Fruit fly (Drosophila melanogaster): ENCODE measurements around the gene CG11313.

Gene CG11313

DNA sequence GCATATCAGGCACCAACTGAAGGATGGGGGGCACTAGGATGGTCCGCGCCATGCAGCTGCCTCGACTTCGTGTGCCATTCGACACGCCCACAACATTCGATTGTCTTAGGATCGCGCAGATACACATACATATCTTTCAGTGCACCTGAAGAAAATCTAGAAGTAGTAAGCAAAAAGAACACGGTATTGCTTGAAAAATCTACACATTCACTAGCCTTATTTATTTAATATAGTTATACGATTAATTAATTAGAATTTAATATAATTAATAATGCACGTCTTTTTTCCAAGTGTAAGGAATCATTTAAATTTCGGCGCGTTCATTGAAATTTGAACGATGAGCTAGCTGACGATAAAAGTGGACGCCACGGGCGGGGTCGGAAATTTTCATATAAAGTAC is 3.6 kb upstream of the CG11313 start:
- TF ChIP-seq Atf3 (GFP tag; optimal IDR thresholded peaks at IDR 0.05) (no peak), Ptx1 (GFP tag; IDR thresholded peaks at IDR 0.05) (0 out of 2 replicates have a peak, but pooled peaks have one; percentile 43), CG32532 (GFP tag; IDR thresholded peaks at IDR 0.05) (no peak), Aef1 (GFP tag; IDR thresholded peaks at IDR 0.05) (no peak), nom (GFP tag; optimal IDR thresholded peaks at IDR 0.05) (no peak), Ssrp (tag; optimal IDR thresholded peaks at IDR 0.05) (peak; percentile 49), CG12659 (GFP tag; optimal IDR thresholded peaks at IDR 0.05) (no peak), dati (GFP tag; IDR thresholded peaks at IDR 0.05) (no peak), prd (optimal IDR thresholded peaks at IDR 0.05) (no peak), prd (GFP tag; IDR thresholded peaks at IDR 0.05) (peak; percentile 48; the same call in 2 of the 3 replicates), CG43689 (GFP tag; IDR thresholded peaks at IDR 0.05) (no peak), CG13775 (GFP tag; optimal IDR thresholded peaks at IDR 0.05) (peak; percentile 32), trem (tag; optimal IDR thresholded peaks at IDR 0.05) (peak; percentile 47), TFAM (GFP tag; optimal IDR thresholded peaks at IDR 0.05) (no peak), cg (GFP tag; optimal IDR thresholded peaks at IDR 0.05) (no peak), Scr (GFP tag; IDR thresholded peaks at IDR 0.05; ENCODE audit: partially characterized antibody) (no peak), disco-r (GFP tag; optimal IDR thresholded peaks at IDR 0.05) (no peak), btn (GFP tag; optimal IDR thresholded peaks at IDR 0.05) (no peak), CG7357 (GFP tag; IDR thresholded peaks at IDR 0.05) (no peak), CG15696 (tag; optimal IDR thresholded peaks at IDR 0.05) (peak; percentile 43), zf30C (GFP tag; optimal IDR thresholded peaks at IDR 0.05) (peak; percentile 12), zfh2 (GFP tag; optimal IDR thresholded peaks at IDR 0.05) (no peak), PHDP (tag; optimal IDR thresholded peaks at IDR 0.05) (peak; percentile 6), Mrtf (GFP tag; IDR thresholded peaks at IDR 0.05) (no peak), gce (GFP tag; IDR thresholded peaks at IDR 0.05) (0 out of 3 replicates have a peak, but pooled peaks have one; percentile 35), CHES-1-like (GFP tag; optimal IDR thresholded peaks at IDR 0.05) (no peak), CG10366 (GFP tag; IDR thresholded peaks at IDR 0.05) (peak; percentile 32; the same call in 1 of the 2 replicates), bcd (GFP tag; optimal IDR thresholded peaks at IDR 0.05) (no peak), Oli (tag; optimal IDR thresholded peaks at IDR 0.05) (peak; percentile 46), Hmx (GFP tag; optimal IDR thresholded peaks at IDR 0.05) (no peak), CG6254 (GFP tag; optimal IDR thresholded peaks at IDR 0.05) (no peak), ems (GFP tag; optimal IDR thresholded peaks at IDR 0.05) (no peak), CG8944 (GFP tag; optimal IDR thresholded peaks at IDR 0.05) (no peak), CG4328 (GFP tag; optimal IDR thresholded peaks at IDR 0.05) (no peak), Hmr (GFP tag; optimal IDR thresholded peaks at IDR 0.05) (no peak), chif (GFP tag; optimal IDR thresholded peaks at IDR 0.05) (no peak), Jarid2 (GFP tag; optimal IDR thresholded peaks at IDR 0.05) (no peak), CG9609 (GFP tag; optimal IDR thresholded peaks at IDR 0.05) (no peak), ken (GFP tag; IDR thresholded peaks at IDR 0.05) (no peak), kah (GFP tag; optimal IDR thresholded peaks at IDR 0.05) (no peak), CG12071 (GFP tag; optimal IDR thresholded peaks at IDR 0.05) (no peak), seq (GFP tag; IDR thresholded peaks at IDR 0.05) (no peak), CG2199 (GFP tag; IDR thresholded peaks at IDR 0.05) (no peak), MBD-R2 (GFP tag; IDR thresholded peaks at IDR 0.05) (no peak), dm (GFP tag; optimal IDR thresholded peaks at IDR 0.05) (no peak), CG14014 (GFP tag; IDR thresholded peaks at IDR 0.05) (no peak), mirr (GFP tag; optimal IDR thresholded peaks at IDR 0.05) (no peak), CG12155 (GFP tag; optimal IDR thresholded peaks at IDR 0.05) (no peak), CG30403 (GFP tag; optimal IDR thresholded peaks at IDR 0.05) (peak; percentile 28), ttk (GFP tag; IDR thresholded peaks at IDR 0.05) (no peak), Atf-2 (GFP tag; optimal IDR thresholded peaks at IDR 0.05) (no peak), CG4282 (GFP tag; optimal IDR thresholded peaks at IDR 0.05) (no peak), stwl (tag; optimal IDR thresholded peaks at IDR 0.05) (no peak)

Measured in whole organism, embryonic.